Worm (Caenorhabditis elegans): ENCODE results near the gene C02F5.2.

The C02F5.2 gene

DNA sequence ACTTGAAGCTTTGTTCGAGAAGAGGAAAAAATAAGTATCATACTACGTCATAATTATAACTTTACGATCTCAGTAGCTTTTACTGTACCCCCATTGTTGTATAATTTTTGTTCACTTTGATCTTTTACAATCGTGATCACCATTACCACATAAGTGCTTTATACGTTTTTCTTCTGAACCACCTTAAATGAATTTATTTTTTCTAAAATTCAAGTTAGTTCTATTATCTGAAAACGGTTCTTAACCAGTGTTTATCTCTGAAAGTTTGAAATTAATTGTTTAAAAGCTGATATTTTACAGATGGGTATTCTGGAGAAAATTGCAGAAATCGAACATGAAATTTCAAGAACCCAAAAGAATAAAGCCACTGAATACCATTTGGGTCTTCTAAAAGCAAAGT lies 3.8 kb upstream of the C02F5.2 start, which contains the start of gene C02F5.3:
TSS of gene C02F5.3 (plus strand) at position 301 of the 400 bp plus-strand sequence.
- TF ChIP-seq ceh-24 (tag; optimal IDR thresholded peaks at IDR 0.05) (no peak), rnt-1 (tag; optimal IDR thresholded peaks at IDR 0.05) (no peak), pha-2 (tag; optimal IDR thresholded peaks at IDR 0.05) (no peak), unc-55 (GFP tag; optimal IDR thresholded peaks at IDR 0.05) (no peak), ceh-19 (GFP tag; optimal IDR thresholded peaks at IDR 0.05) (no peak), pag-3 (tag; optimal IDR thresholded peaks at IDR 0.05; ENCODE audit: borderline replicate concordance) (no peak), C38D4.7 (GFP tag; optimal IDR thresholded peaks at IDR 0.05) (no peak), mec-3 (tag; optimal IDR thresholded peaks at IDR 0.05; ENCODE audit: borderline replicate concordance) (no peak)

DNA sequence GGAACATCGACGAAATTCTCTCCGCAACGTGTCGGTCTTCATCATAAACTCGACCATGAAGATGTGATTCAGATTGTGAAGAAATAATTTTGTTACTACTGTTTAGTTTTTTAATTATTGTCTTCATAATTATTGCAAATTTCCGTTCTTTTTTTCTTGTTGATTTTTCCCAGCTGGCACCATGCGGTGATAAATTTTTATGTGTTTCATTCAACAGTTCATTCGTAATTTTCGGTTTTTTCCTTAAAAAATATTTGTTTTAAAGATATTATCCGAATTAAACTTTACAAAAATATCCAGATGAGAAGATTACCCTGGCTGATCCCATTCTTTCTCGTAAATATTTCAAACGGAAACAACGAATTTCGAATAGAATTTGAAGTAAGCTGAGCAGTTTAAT lies 2.4 kb upstream of the C02F5.2 start, which contains the start of gene C02F5.13:
TSS of gene C02F5.13 (plus strand) at position 301 of the 400 bp plus-strand sequence.
- TF ChIP-seq ttx-3 (tag; optimal IDR thresholded peaks at IDR 0.05) (no peak), syd-9 (tag; optimal IDR thresholded peaks at IDR 0.05) (no peak), pqm-1 (tag; optimal IDR thresholded peaks at IDR 0.05) (no peak), mec-3 (tag; optimal IDR thresholded peaks at IDR 0.05; ENCODE audit: borderline replicate concordance) (no peak), C38D4.7 (GFP tag; optimal IDR thresholded peaks at IDR 0.05) (no peak), lim-6 (tag; optimal IDR thresholded peaks at IDR 0.05) (no peak), zip-5 (tag; optimal IDR thresholded peaks at IDR 0.05) (no peak), fax-1 (tag; optimal IDR thresholded peaks at IDR 0.05) (no peak), ceh-48 (tag; optimal IDR thresholded peaks at IDR 0.05) (no peak), rnt-1 (tag; optimal IDR thresholded peaks at IDR 0.05) (no peak), ceh-34 (tag; optimal IDR thresholded peaks at IDR 0.05) (no peak), ceh-6 (GFP tag; optimal IDR thresholded peaks at IDR 0.05) (no peak), tbx-2 (tag; optimal IDR thresholded peaks at IDR 0.05) (no peak), ceh-31 (tag; optimal IDR thresholded peaks at IDR 0.05) (no peak)

DNA sequence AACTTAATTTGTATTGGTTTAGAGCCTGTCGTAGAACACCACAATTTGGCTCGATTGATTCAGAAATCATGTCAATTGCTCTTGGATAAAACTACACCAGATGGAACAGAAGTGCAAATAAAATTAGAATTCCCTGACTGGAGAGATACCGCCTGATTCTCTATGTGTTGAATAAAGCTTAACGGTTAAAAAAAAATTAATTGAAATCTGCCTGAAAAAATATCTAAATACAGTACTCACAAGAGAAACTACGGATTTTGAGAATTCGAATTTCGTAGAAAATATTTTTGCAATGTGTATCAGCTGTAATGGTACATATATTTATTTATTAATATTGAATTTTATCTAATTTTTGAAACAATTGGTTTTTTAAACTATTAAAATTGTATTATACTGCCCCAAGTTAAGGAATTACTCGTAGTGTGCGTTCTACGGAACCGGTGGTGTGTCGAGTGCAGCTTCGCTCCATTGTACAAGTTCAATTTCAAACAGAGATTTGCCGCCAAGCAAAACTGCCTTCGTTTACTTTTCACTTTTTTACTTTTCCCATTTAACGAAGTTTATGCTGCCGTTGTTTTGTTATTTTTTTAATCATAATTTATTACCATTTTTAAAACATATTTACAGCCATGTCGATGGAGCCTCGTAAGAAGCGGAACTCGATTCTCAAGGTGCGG lies 726 bp downstream of the C02F5.2 start, which contains the start of gene knl-1:
TSS of gene knl-1 (plus strand) at position 626 of the 677 bp plus-strand sequence.
- TF ChIP-seq ceh-9 (tag; optimal IDR thresholded peaks at IDR 0.05) (no peak), unc-55 (GFP tag; optimal IDR thresholded peaks at IDR 0.05) (no peak), pqm-1 (tag; optimal IDR thresholded peaks at IDR 0.05) (no peak), ets-4 (tag; optimal IDR thresholded peaks at IDR 0.05) (peak; percentile 65), pat-9 (tag; optimal IDR thresholded peaks at IDR 0.05) (no peak), ceh-45 (GFP tag; IDR thresholded peaks at IDR 0.05) (no peak), ceh-2 (tag; optimal IDR thresholded peaks at IDR 0.05) (peak; percentile 68), hlh-15 (tag; optimal IDR thresholded peaks at IDR 0.05) (no peak), hlh-8 (tag; optimal IDR thresholded peaks at IDR 0.05) (peak; percentile 65), lim-6 (tag; optimal IDR thresholded peaks at IDR 0.05) (peak; percentile 1), tbx-2 (tag; optimal IDR thresholded peaks at IDR 0.05) (peak; percentile 82), K09A11.1 (tag; optimal IDR thresholded peaks at IDR 0.05; ENCODE audit: insufficient read depth) (no peak), elt-4 (tag; optimal IDR thresholded peaks at IDR 0.05) (no peak), nhr-232 (tag; optimal IDR thresholded peaks at IDR 0.05) (no peak), ceh-18 (tag; optimal IDR thresholded peaks at IDR 0.05) (no peak), che-1 (tag; optimal IDR thresholded peaks at IDR 0.05) (no peak), zip-5 (tag; optimal IDR thresholded peaks at IDR 0.05) (peak; percentile 87), ttx-3 (tag; optimal IDR thresholded peaks at IDR 0.05) (no peak), C08G9.2 (tag; optimal IDR thresholded peaks at IDR 0.05) (peak; percentile 68), fkh-6 (tag; optimal IDR thresholded peaks at IDR 0.05) (no peak), nfya-1 (tag; optimal IDR thresholded peaks at IDR 0.05) (peak; percentile 33), syd-9 (tag; optimal IDR thresholded peaks at IDR 0.05) (no peak), fkh-10 (GFP tag; optimal IDR thresholded peaks at IDR 0.05) (no peak), Y22D7AL.16 (tag; optimal IDR thresholded peaks at IDR 0.05) (no peak), ceh-14 (tag; optimal IDR thresholded peaks at IDR 0.05) (peak; percentile 69), sox-2 (GFP tag; IDR thresholded peaks at IDR 0.05) (no peak), ceh-34 (tag; optimal IDR thresholded peaks at IDR 0.05) (peak; percentile 38), hlh-6 (tag; optimal IDR thresholded peaks at IDR 0.05) (no peak), sdc-2 (tag; optimal IDR thresholded peaks at IDR 0.05) (no peak), ceh-31 (tag; optimal IDR thresholded peaks at IDR 0.05) (peak; percentile 89), dve-1 (tag; optimal IDR thresholded peaks at IDR 0.05) (no peak), unc-86 (tag; optimal IDR thresholded peaks at IDR 0.05) (peak; percentile 25), sox-4 (tag; optimal IDR thresholded peaks at IDR 0.05) (no peak), tbx-7 (tag; optimal IDR thresholded peaks at IDR 0.05) (peak; percentile 25), ceh-19 (GFP tag; optimal IDR thresholded peaks at IDR 0.05) (no peak), pha-4 (tag; optimal IDR thresholded peaks at IDR 0.05) (no peak), fax-1 (tag; optimal IDR thresholded peaks at IDR 0.05) (peak; percentile 69), mec-3 (tag; optimal IDR thresholded peaks at IDR 0.05; ENCODE audit: borderline replicate concordance) (no peak)

All from whole organism, late embryonic.